Fruit fly (Drosophila melanogaster): ENCODE data around the gene CG33169.

- TF ChIP-seq CTCF (optimal IDR thresholded peaks at IDR 0.05) (no peak), CG8478 (optimal IDR thresholded peaks at IDR 0.05) (no peak)
Measured at dm6 chr3L:22821377-22821776, 42.3 kb upstream of the CG33169 start.

All from S2 (cell line).